Fruit fly (Drosophila melanogaster) whole organism, embryonic: ENCODE measurements around the gene Ns4.
A peak's percentile ranks its signal among the peaks of the same experiment; 100 is the strongest.

Experiments used
- Atf6 ChIP-seq: fragments of 200-800 bp; sonication (Bioruptor generic); IDR thresholded peaks from 2 replicates; pipeline ENCODE4 v1.3.6; 2022; ENCODE audit warnings: missing biosample characterization, missing genetic modification characterization
- Awh ChIP-seq: fragments of 200-800 bp; sonication (Bioruptor generic); IDR thresholded peaks from 2 replicates; pipeline ENCODE4, ENCODE4 v1.3.6; 2022; ENCODE audit warnings: missing biosample characterization, missing genetic modification characterization
- CG11560 ChIP-seq: fragments of 200-800 bp; sonication (Bioruptor generic); IDR thresholded peaks from 3 replicates; pipeline ENCODE4 v1.3.6; 2022; ENCODE audit warnings: missing biosample characterization, missing genetic modification characterization
- CG13287 ChIP-seq: fragments of 200-800 bp; sonication (Bioruptor generic); IDR thresholded peaks from 2 replicates; pipeline ENCODE4 v1.3.6; 2022; ENCODE audit warnings: missing biosample characterization, missing genetic modification characterization; ENCODE audit not compliant: partially characterized antibody
- CG1603 ChIP-seq: fragments of 200-800 bp; sonication (Bioruptor generic); optimal IDR thresholded peaks from 2 replicates; lab custom pipeline; 2019; ENCODE audit warnings: missing biosample characterization, mild to moderate bottlenecking, missing genetic modification characterization, moderate library complexity
- CG17912 ChIP-seq: fragments of 200-800 bp; sonication (Bioruptor generic); optimal IDR thresholded peaks from 2 replicates; lab custom pipeline; 2018; ENCODE audit warnings: missing biosample characterization, mild to moderate bottlenecking, missing genetic modification characterization
- CG1832 ChIP-seq: fragments of 200-800 bp; sonication (Bioruptor generic); optimal IDR thresholded peaks from 2 replicates; lab custom pipeline; 2017; ENCODE audit warnings: missing biosample characterization, mild to moderate bottlenecking, missing genetic modification characterization, inconsistent platforms
- CG18619 ChIP-seq: fragments of 200-800 bp; sonication (Bioruptor generic); optimal IDR thresholded peaks from 3 replicates; lab custom pipeline; 2017; ENCODE audit warnings: missing biosample characterization, mild to moderate bottlenecking, missing genetic modification characterization
- CG2712 ChIP-seq: fragments of 200-800 bp; optimal IDR thresholded peaks from 3 replicates; lab custom pipeline; 2019; ENCODE audit warnings: missing biosample characterization, mild to moderate bottlenecking, missing genetic modification characterization, moderate library complexity
- CG30403 ChIP-seq: fragments of 200-800 bp; sonication (Bioruptor generic); optimal IDR thresholded peaks from 3 replicates; lab custom pipeline; 2016; ENCODE audit warnings: missing biosample characterization, missing genetic modification characterization
- CG31441 ChIP-seq: fragments of 200-800 bp; sonication (Bioruptor generic); IDR thresholded peaks from 2 replicates; pipeline ENCODE4 v1.3.6; 2022; ENCODE audit warnings: missing biosample characterization, missing genetic modification characterization
- CG3163 ChIP-seq: fragments of 200-800 bp; sonication (Bioruptor generic); optimal IDR thresholded peaks from 3 replicates; lab custom pipeline; 2016; ENCODE audit warnings: missing biosample characterization, missing genetic modification characterization
- CG3726 ChIP-seq: fragments of 200-800 bp; sonication (Bioruptor generic); IDR thresholded peaks from 3 replicates; pipeline ENCODE4, ENCODE4 v1.3.6; 2022; ENCODE audit warnings: missing biosample characterization, missing genetic modification characterization
- CG4730 ChIP-seq: fragments of 200-800 bp; sonication (Bioruptor generic); IDR thresholded peaks from 2 replicates; pipeline ENCODE4 v1.3.6; 2022; ENCODE audit warnings: missing biosample characterization, missing genetic modification characterization
- CG7928 ChIP-seq: fragments of 200-800 bp; sonication (Bioruptor generic); optimal IDR thresholded peaks from 2 replicates; lab custom pipeline; 2017; ENCODE audit warnings: missing biosample characterization, mild to moderate bottlenecking, missing genetic modification characterization
- CG8281 ChIP-seq: fragments of 200-800 bp; sonication (Bioruptor generic); optimal IDR thresholded peaks from 2 replicates; lab custom pipeline; 2018; ENCODE audit warnings: missing biosample characterization, mild to moderate bottlenecking, missing genetic modification characterization, moderate library complexity
- CG8478 ChIP-seq: fragments of >200 bp; optimal IDR thresholded peaks from 2 replicates; lab custom pipeline; 2018
- CG9609 ChIP-seq: fragments of 200-800 bp; sonication (Bioruptor generic); optimal IDR thresholded peaks from 3 replicates; lab custom pipeline; 2016; ENCODE audit warnings: missing biosample characterization, missing genetic modification characterization
- D ChIP-seq, 2 experiments: fragments of 200-800 bp in 1 of 2; fragments of >200 bp in 1 of 2; sonication (Bioruptor generic) in 1 of 2; optimal IDR thresholded peaks; 2 replicates in 1 of 2; 3 replicates in 1 of 2; lab custom pipeline; 2017; ENCODE audit warnings: mild to moderate bottlenecking in 1 of 2, missing biosample characterization in 1 of 2, missing genetic modification characterization in 1 of 2, missing genetic modification reagents in 1 of 2
- Dek ChIP-seq: fragments of 200-800 bp; sonication (Bioruptor generic); optimal IDR thresholded peaks from 3 replicates; lab custom pipeline; 2019; ENCODE audit warnings: missing biosample characterization, mild to moderate bottlenecking, missing genetic modification characterization, moderate library complexity
- Dip3 ChIP-seq: fragments of 200-800 bp; sonication (Bioruptor generic); optimal IDR thresholded peaks from 3 replicates; lab custom pipeline; 2016; ENCODE audit warnings: missing biosample characterization, missing genetic modification characterization
- Dll ChIP-seq: fragments of 200-800 bp; sonication (Bioruptor generic); IDR thresholded peaks from 4 replicates; pipeline ENCODE4 v1.3.6; 2022; ENCODE audit warnings: missing biosample characterization, missing genetic modification characterization; ENCODE audit not compliant: partially characterized antibody
- Drgx ChIP-seq: fragments of 200-800 bp; sonication (Bioruptor generic); IDR thresholded peaks from 2 replicates; pipeline ENCODE4 v1.3.6; 2022; ENCODE audit warnings: missing biosample characterization, missing genetic modification characterization
- Ets97D ChIP-seq: fragments of 200-800 bp; sonication (Bioruptor generic); optimal IDR thresholded peaks from 3 replicates; lab custom pipeline; 2016; ENCODE audit warnings: missing biosample characterization, missing genetic modification characterization
- Fer2 ChIP-seq: fragments of 200-800 bp; sonication (Bioruptor generic); optimal IDR thresholded peaks from 2 replicates; lab custom pipeline; 2018; ENCODE audit warnings: missing biosample characterization, mild to moderate bottlenecking, missing genetic modification characterization, moderate library complexity
- Jarid2 ChIP-seq: fragments of 200-800 bp; sonication (Bioruptor generic); optimal IDR thresholded peaks from 3 replicates; lab custom pipeline; 2017; ENCODE audit warnings: mild to moderate bottlenecking, missing biosample characterization, missing genetic modification reagents, missing genetic modification characterization
- Lhr ChIP-seq: fragments of 200-800 bp; sonication (Bioruptor generic); optimal IDR thresholded peaks from 3 replicates; lab custom pipeline; 2017; ENCODE audit warnings: mild to moderate bottlenecking, missing biosample characterization, missing genetic modification reagents, missing genetic modification characterization
- NC2β ChIP-seq: fragments of 200-800 bp; sonication (Bioruptor generic); optimal IDR thresholded peaks from 2 replicates; lab custom pipeline; 2016; ENCODE audit warnings: missing biosample characterization, missing genetic modification characterization
- Sox100B ChIP-seq: fragments of 200-800 bp; sonication (Bioruptor generic); optimal IDR thresholded peaks from 3 replicates; lab custom pipeline; 2018; ENCODE audit warnings: missing biosample characterization, mild to moderate bottlenecking, missing genetic modification characterization
- al ChIP-seq: fragments of 200-800 bp; sonication (Bioruptor generic); IDR thresholded peaks from 2 replicates; pipeline ENCODE4 v1.3.6; 2022; ENCODE audit warnings: missing biosample characterization, missing genetic modification characterization
- az2 ChIP-seq: fragments of 200-800 bp; sonication (Bioruptor generic); optimal IDR thresholded peaks from 3 replicates; lab custom pipeline; 2016; ENCODE audit warnings: missing biosample characterization, missing genetic modification characterization
- cad ChIP-seq: fragments of >200 bp; optimal IDR thresholded peaks from 2 replicates; lab custom pipeline; 2017; ENCODE audit warnings: missing biosample characterization, missing genetic modification characterization
- caup ChIP-seq: fragments of 200-800 bp; sonication (Bioruptor generic); optimal IDR thresholded peaks from 3 replicates; lab custom pipeline; 2017; ENCODE audit warnings: missing biosample characterization, mild to moderate bottlenecking, missing genetic modification characterization, moderate library complexity; ENCODE audit not compliant: severe bottlenecking
- crc ChIP-seq: fragments of 200-800 bp; sonication (Bioruptor generic); optimal IDR thresholded peaks from 2 replicates; lab custom pipeline; 2016; ENCODE audit warnings: missing biosample characterization, missing genetic modification characterization
- disco-r ChIP-seq: fragments of 200-800 bp; sonication (Bioruptor generic); optimal IDR thresholded peaks from 2 replicates; lab custom pipeline; 2016; ENCODE audit warnings: missing biosample characterization, missing genetic modification characterization
- dmrt11E ChIP-seq: fragments of 200-800 bp; sonication (Bioruptor generic); optimal IDR thresholded peaks from 3 replicates; lab custom pipeline; 2018; ENCODE audit warnings: missing biosample characterization, mild to moderate bottlenecking, missing genetic modification characterization, moderate library complexity
- fd3F ChIP-seq: fragments of 200-800 bp; sonication (Bioruptor generic); optimal IDR thresholded peaks from 2 replicates; lab custom pipeline; 2018; ENCODE audit warnings: missing biosample characterization, mild to moderate bottlenecking, missing genetic modification characterization, moderate library complexity
- fu2 ChIP-seq: fragments of 200-800 bp; sonication (Bioruptor generic); optimal IDR thresholded peaks from 2 replicates; lab custom pipeline; 2016; ENCODE audit warnings: missing biosample characterization, missing genetic modification characterization
- ind ChIP-seq: fragments of 200-800 bp; sonication (Bioruptor generic); optimal IDR thresholded peaks from 3 replicates; lab custom pipeline; 2016; ENCODE audit warnings: missing biosample characterization, missing genetic modification characterization
- lola ChIP-seq, 3 experiments: fragments of >200 bp in 2 of 3; fragments of 200-800 bp in 1 of 3; sonication (Bioruptor generic) in 1 of 3; optimal IDR thresholded peaks; 2 replicates each; lab custom pipeline; 2017 to 2019; ENCODE audit warnings: missing biosample characterization in 3 of 3, missing genetic modification characterization in 3 of 3, mild to moderate bottlenecking in 1 of 3, moderate library complexity in 1 of 3
- mirr ChIP-seq: fragments of 200-800 bp; sonication (Bioruptor generic); optimal IDR thresholded peaks from 3 replicates; lab custom pipeline; 2018; ENCODE audit warnings: missing biosample characterization, mild to moderate bottlenecking, missing genetic modification characterization
- nau ChIP-seq: fragments of 200-800 bp; sonication (Bioruptor generic); optimal IDR thresholded peaks from 3 replicates; lab custom pipeline; 2017; ENCODE audit warnings: missing biosample characterization, mild to moderate bottlenecking, missing genetic modification characterization, missing genetic modification reagents
- onecut ChIP-seq: fragments of 200-800 bp; sonication (Bioruptor generic); IDR thresholded peaks from 2 replicates; pipeline ENCODE4 v1.3.6; 2022; ENCODE audit warnings: missing biosample characterization, missing genetic modification characterization
- org-1 ChIP-seq: fragments of 200-800 bp; sonication (Bioruptor generic); optimal IDR thresholded peaks from 2 replicates; lab custom pipeline; 2017; ENCODE audit warnings: missing biosample characterization, missing genetic modification characterization
- sens-2 ChIP-seq: fragments of 200-800 bp; sonication (Bioruptor generic); IDR thresholded peaks from 2 replicates; pipeline ENCODE4 v1.3.6; 2022; ENCODE audit warnings: missing biosample characterization, missing genetic modification characterization
- slou ChIP-seq: fragments of 200-800 bp; sonication (Bioruptor generic); optimal IDR thresholded peaks from 3 replicates; lab custom pipeline; 2016; ENCODE audit warnings: missing biosample characterization, missing genetic modification characterization
- ssp ChIP-seq: fragments of 200-800 bp; sonication (Bioruptor generic); IDR thresholded peaks from 2 replicates; pipeline ENCODE4 v1.3.6; 2022; ENCODE audit warnings: missing biosample characterization, missing genetic modification characterization
- wor ChIP-seq: fragments of 200-800 bp; sonication (Bioruptor generic); IDR thresholded peaks from 2 replicates; pipeline ENCODE4 v1.3.6; 2022; ENCODE audit warnings: missing biosample characterization, missing genetic modification characterization

Gene Ns4

dm6 chr2L:20714468-20715404 lies 37.5 kb upstream of the Ns4 start, which contains the start of gene Hr38 (continued):
- TF ChIP-seq Dek (tag; lab: Kevin White, UChicago) (peak; percentile 35), CG31441 (no peak), org-1 (GFP tag; lab: Kevin White, UChicago) (peak; percentile 4), CG13287 (GFP tag; lab: Robert Waterston, UW) (peak; percentile 64), ssp (GFP tag; lab: Robert Waterston, UW) (no peak), wor (0 out of 2 replicates have a peak, but pooled peaks have one; percentile 12), Dll (GFP tag; lab: Robert Waterston, UW) (peak; percentile 33; the same call in 1 of the 4 replicates), mirr (GFP tag; lab: Kevin White, UChicago) (peak; percentile 30), al (peak; percentile 31; the same call in 1 of the 2 replicates), dmrt11E (tag; lab: Kevin White, UChicago) (no peak), disco-r (GFP tag; lab: Kevin White, UChicago) (no peak), caup (GFP tag; lab: Kevin White, UChicago) (peak; percentile 39), lola (GFP tag; optimal IDR thresholded peaks at IDR 0.05; lab: Kevin White, UChicago) (no peak), CG7928 (no peak), Drgx (GFP tag; lab: Robert Waterston, UW) (peak; percentile 32), fd3F (peak; percentile 29), CG18619 (GFP tag; lab: Kevin White, UChicago) (peak; percentile 26), az2 (GFP tag; lab: Kevin White, UChicago) (peak; percentile 18), CG30403 (GFP tag; lab: Kevin White, UChicago) (peak; percentile 51), Lhr (no peak), Awh (GFP tag; lab: Robert Waterston, UW) (peak; percentile 54; the same call in 1 of the 2 replicates), CG17912 (GFP tag; lab: Kevin White, UChicago) (no peak), sens-2 (GFP tag; lab: Robert Waterston, UW) (no peak), CG8281 (tag; lab: Kevin White, UChicago) (no peak), Dip3 (peak; percentile 50), Atf6 (peak; percentile 59), Jarid2 (peak; percentile 73), ind (peak; percentile 52), fu2 (GFP tag; lab: Kevin White, UChicago) (peak; percentile 46), Fer2 (tag; lab: Kevin White, UChicago) (peak; percentile 26), CG3726 (GFP tag; lab: Robert Waterston, UW) (0 out of 3 replicates have a peak, but pooled peaks have one; percentile 43), CG3163 (GFP tag; lab: Kevin White, UChicago) (no peak), CG1603 (tag; lab: Kevin White, UChicago) (peak; percentile 4), D (optimal IDR thresholded peaks at IDR 0.05; lab: Kevin White, UChicago) (no peak), D (GFP tag; optimal IDR thresholded peaks at IDR 0.05; lab: Kevin White, UChicago) (no peak), cad (GFP tag; lab: Kevin White, UChicago) (no peak), nau (GFP tag; lab: Kevin White, UChicago) (peak; percentile 26), CG11560 (no peak), CG2712 (tag; lab: Kevin White, UChicago) (peak; percentile 33), Ets97D (GFP tag; lab: Kevin White, UChicago) (peak; percentile 12), CG4730 (no peak), crc (no peak), Sox100B (peak; percentile 9), CG9609 (GFP tag; lab: Kevin White, UChicago) (peak; percentile 13), NC2β (GFP tag; lab: Kevin White, UChicago) (no peak), slou (GFP tag; lab: Kevin White, UChicago) (no peak), onecut (GFP tag; lab: Robert Waterston, UW) (peak; percentile 98), CG8478 (no peak), CG1832 (GFP tag; lab: Kevin White, UChicago) (peak; percentile 47)
